Worm (Caenorhabditis elegans) whole organism, mixed stage, embryonic: ENCODE data around the gene drh-1.
A peak's percentile ranks its signal among the peaks of the same experiment; 100 is the strongest.

Source experiments
- M03D4.4 ChIP-seq: sonication (generic microtip); optimal IDR thresholded peaks from 2 replicates; lab custom pipeline; 2017; ENCODE audit warnings: mild to moderate bottlenecking, missing genetic modification characterization, missing compliant biosample characterization
- bed-3 ChIP-seq: fragments of 200-800 bp; sonication (Bioruptor generic); optimal IDR thresholded peaks from 3 replicates; lab custom pipeline; 2018; ENCODE audit warnings: mild to moderate bottlenecking, missing genetic modification characterization, moderate library complexity, missing compliant biosample characterization
- blmp-1 ChIP-seq: fragments of 150-350 bp; optimal IDR thresholded peaks from 2 replicates; lab custom pipeline; 2014; ENCODE audit warnings: missing biosample characterization, missing genetic modification characterization
- ceh-43 ChIP-seq: fragments of 200-800 bp; sonication (Bioruptor generic); optimal IDR thresholded peaks from 2 replicates; lab custom pipeline; 2018; ENCODE audit warnings: mild to moderate bottlenecking, missing genetic modification characterization, moderate library complexity, missing compliant biosample characterization
- ceh-83 ChIP-seq: fragments of 200-800 bp; sonication (Bioruptor generic); optimal IDR thresholded peaks from 2 replicates; lab custom pipeline; 2018; ENCODE audit warnings: mild to moderate bottlenecking, missing genetic modification characterization, missing compliant biosample characterization
- ces-1 ChIP-seq: fragments of 150-350 bp; optimal IDR thresholded peaks from 2 replicates; lab custom pipeline; 2014; ENCODE audit warnings: missing biosample characterization, missing genetic modification reagents, missing genetic modification characterization
- cnd-1 ChIP-seq: fragments of 200-800 bp; sonication (Bioruptor generic); optimal IDR thresholded peaks from 2 replicates; lab custom pipeline; 2018; ENCODE audit warnings: mild to moderate bottlenecking, missing genetic modification characterization, missing compliant biosample characterization
- drap-1 ChIP-seq: fragments of 200-800 bp; sonication (Bioruptor generic); optimal IDR thresholded peaks from 3 replicates; lab custom pipeline; 2018; ENCODE audit warnings: mild to moderate bottlenecking, missing genetic modification characterization, missing compliant biosample characterization
- elt-1 ChIP-seq: sonication (generic microtip); optimal IDR thresholded peaks from 2 replicates; lab custom pipeline; 2017; ENCODE audit warnings: missing genetic modification characterization, mild to moderate bottlenecking, missing compliant biosample characterization, antibody characterized with exemption, moderate library complexity, borderline replicate concordance; ENCODE audit not compliant: insufficient read depth
- elt-3 ChIP-seq: fragments of 150-350 bp; optimal IDR thresholded peaks from 2 replicates; lab custom pipeline; 2014; ENCODE audit warnings: missing biosample characterization, missing genetic modification characterization
- flh-1 ChIP-seq: fragments of 200-800 bp; sonication (Bioruptor generic); optimal IDR thresholded peaks from 2 replicates; lab custom pipeline; 2018; ENCODE audit warnings: mild to moderate bottlenecking, missing genetic modification characterization, moderate library complexity, missing compliant biosample characterization
- ham-2 ChIP-seq: fragments of 200-800 bp; sonication (Bioruptor generic); optimal IDR thresholded peaks from 2 replicates; lab custom pipeline; 2018; ENCODE audit warnings: mild to moderate bottlenecking, missing genetic modification characterization, missing compliant biosample characterization
- hlh-1 ChIP-seq: fragments of 150-350 bp; optimal IDR thresholded peaks from 2 replicates; lab custom pipeline; 2014; ENCODE audit warnings: missing biosample characterization, missing genetic modification reagents, missing genetic modification characterization
- lin-13 ChIP-seq: fragments of 150-350 bp; optimal IDR thresholded peaks from 2 replicates; lab custom pipeline; 2014; ENCODE audit warnings: missing biosample characterization, missing genetic modification characterization
- lin-32 ChIP-seq: fragments of 200-800 bp; sonication (Bioruptor generic); optimal IDR thresholded peaks from 2 replicates; lab custom pipeline; 2018; ENCODE audit warnings: mild to moderate bottlenecking, missing genetic modification characterization, missing compliant biosample characterization
- lsy-2 ChIP-seq: fragments of 150-350 bp; optimal IDR thresholded peaks from 2 replicates; lab custom pipeline; 2014; ENCODE audit warnings: missing biosample characterization, missing genetic modification characterization
- mab-5 ChIP-seq: fragments of 150-350 bp; optimal IDR thresholded peaks from 2 replicates; lab custom pipeline; 2014; ENCODE audit warnings: missing biosample characterization, missing genetic modification characterization
- mep-1 ChIP-seq: fragments of 150-350 bp; optimal IDR thresholded peaks from 2 replicates; lab custom pipeline; 2017; ENCODE audit warnings: missing biosample characterization, missing genetic modification reagents, missing genetic modification characterization, inconsistent platforms
- mls-2 ChIP-seq: sonication (generic microtip); optimal IDR thresholded peaks from 2 replicates; lab custom pipeline; 2016; ENCODE audit warnings: mild to moderate bottlenecking, missing genetic modification characterization, moderate library complexity, missing compliant biosample characterization
- nhr-12 ChIP-seq: fragments of 150-350 bp; optimal IDR thresholded peaks from 2 replicates; lab custom pipeline; 2014; ENCODE audit warnings: missing biosample characterization, missing genetic modification characterization
- nhr-2 ChIP-seq: fragments of 150-350 bp; optimal IDR thresholded peaks from 2 replicates; lab custom pipeline; 2014; ENCODE audit warnings: missing biosample characterization, missing genetic modification characterization
- nhr-237 ChIP-seq: fragments of 150-350 bp; optimal IDR thresholded peaks from 2 replicates; lab custom pipeline; 2014; ENCODE audit warnings: missing biosample characterization, missing genetic modification characterization
- nhr-28 ChIP-seq: fragments of 150-350 bp; optimal IDR thresholded peaks from 2 replicates; lab custom pipeline; 2014; ENCODE audit warnings: missing biosample characterization, missing genetic modification characterization
- nhr-76 ChIP-seq: sonication (generic microtip); optimal IDR thresholded peaks from 2 replicates; lab custom pipeline; 2017; ENCODE audit warnings: missing biosample characterization, missing genetic modification characterization
- pha-4 ChIP-seq: fragments of 150-350 bp; optimal IDR thresholded peaks from 2 replicates; lab custom pipeline; 2018; ENCODE audit warnings: missing biosample characterization, missing genetic modification reagents, missing genetic modification characterization
- sem-2 ChIP-seq: fragments of 200-800 bp; sonication (Bioruptor generic); optimal IDR thresholded peaks from 2 replicates; lab custom pipeline; 2018; ENCODE audit warnings: mild to moderate bottlenecking, missing genetic modification characterization, missing compliant biosample characterization
- snpc-4 ChIP-seq: fragments of 150-350 bp; optimal IDR thresholded peaks from 2 replicates; lab custom pipeline; 2014; ENCODE audit warnings: missing biosample characterization, missing genetic modification characterization
- sptf-1 ChIP-seq: sonication (generic microtip); optimal IDR thresholded peaks from 2 replicates; lab custom pipeline; 2017; ENCODE audit warnings: mild to moderate bottlenecking, missing genetic modification characterization, moderate library complexity, missing compliant biosample characterization
- tbx-8 ChIP-seq: fragments of 200-800 bp; sonication (Bioruptor generic); optimal IDR thresholded peaks from 2 replicates; lab custom pipeline; 2018; ENCODE audit warnings: mild to moderate bottlenecking, missing genetic modification characterization, moderate library complexity, missing compliant biosample characterization
- unc-120 ChIP-seq: sonication (generic microtip); optimal IDR thresholded peaks from 2 replicates; lab custom pipeline; 2017; ENCODE audit warnings: missing genetic modification characterization, missing compliant biosample characterization; ENCODE audit not compliant: poor library complexity, severe bottlenecking
- unc-39 ChIP-seq: fragments of 150-350 bp; optimal IDR thresholded peaks from 2 replicates; lab custom pipeline; 2014; ENCODE audit warnings: missing biosample characterization, missing genetic modification characterization
- unc-62 ChIP-seq: fragments of 150-350 bp; optimal IDR thresholded peaks from 2 replicates; lab custom pipeline; 2014; ENCODE audit warnings: missing biosample characterization, missing genetic modification reagents, missing genetic modification characterization
- zip-8 ChIP-seq: fragments of 150-350 bp; optimal IDR thresholded peaks from 2 replicates; lab custom pipeline; 2014; ENCODE audit warnings: missing biosample characterization, missing genetic modification characterization
- ztf-11 ChIP-seq: fragments of 150-350 bp; optimal IDR thresholded peaks from 2 replicates; lab custom pipeline; 2014; ENCODE audit warnings: missing biosample characterization, missing genetic modification characterization

drh-1 gene

ce11 chrIV:6646905-6647304 is 33.8 kb upstream of the drh-1 start:
- TF ChIP-seq nhr-237 (tag; lab: Kevin White, UChicago) (no peak), nhr-12 (no peak), nhr-28 (tag; lab: Kevin White, UChicago) (no peak), nhr-2 (tag; lab: Kevin White, UChicago) (no peak), unc-39 (no peak), unc-120 (tag; lab: Kevin White, UChicago) (no peak), lsy-2 (tag; lab: Kevin White, UChicago) (peak; percentile 27), nhr-76 (tag; lab: Kevin White, UChicago) (no peak), elt-1 (no peak), mab-5 (tag; lab: Kevin White, UChicago) (no peak), lin-13 (no peak), sptf-1 (no peak), flh-1 (GFP tag; lab: Kevin White, UChicago) (no peak), bed-3 (no peak), lin-32 (no peak), cnd-1 (tag; lab: Kevin White, UChicago) (no peak), hlh-1 (tag; lab: Kevin White, UChicago) (no peak), ceh-43 (GFP tag; lab: Kevin White, UChicago) (peak; percentile 70), drap-1 (GFP tag; lab: Kevin White, UChicago) (no peak), zip-8 (no peak), ztf-11 (tag; lab: Kevin White, UChicago) (no peak), ham-2 (no peak), sem-2 (no peak), snpc-4 (tag; lab: Kevin White, UChicago) (no peak), tbx-8 (no peak), ces-1 (peak; percentile 28)
- TF ChIP-seq, all 35 proteins: peak for 3

- TF ChIP-seq elt-3 (tag; lab: Kevin White, UChicago) (no peak), ceh-83 (GFP tag; lab: Kevin White, UChicago) (no peak), snpc-4 (tag; lab: Kevin White, UChicago) (no peak), ces-1 (peak; percentile 89), lsy-2 (tag; lab: Kevin White, UChicago) (peak; percentile 74), unc-39 (peak; percentile 79), nhr-2 (tag; lab: Kevin White, UChicago) (peak; percentile 21), M03D4.4 (peak; percentile 28), unc-62 (peak; percentile 88), sptf-1 (peak; percentile 58), bed-3 (no peak), ceh-43 (GFP tag; lab: Kevin White, UChicago) (peak; percentile 34), nhr-76 (tag; lab: Kevin White, UChicago) (no peak), unc-120 (tag; lab: Kevin White, UChicago) (peak; percentile 100), mab-5 (tag; lab: Kevin White, UChicago) (peak; percentile 73), lin-32 (peak; percentile 7), hlh-1 (tag; lab: Kevin White, UChicago) (peak; percentile 90), pha-4 (tag; lab: Kevin White, UChicago) (peak; percentile 93), lin-13 (no peak), mls-2 (peak; percentile 79), blmp-1 (peak; percentile 29), nhr-28 (tag; lab: Kevin White, UChicago) (no peak), sem-2 (no peak), elt-1 (no peak), cnd-1 (tag; lab: Kevin White, UChicago) (peak; percentile 58), drap-1 (GFP tag; lab: Kevin White, UChicago) (peak; percentile 65), ztf-11 (tag; lab: Kevin White, UChicago) (peak; percentile 82), mep-1 (tag; lab: Kevin White, UChicago) (peak; percentile 44), ham-2 (peak; percentile 96), nhr-237 (tag; lab: Kevin White, UChicago) (peak; percentile 59)
These were observed 32.9 kb upstream of the drh-1 start, which contains the start of gene hil-7 for ce11 chrIV:6645867-6646655. hil-7 (plus strand) TSS chrIV:6646312.

- no peak for TF ChIP-seq elt-3 (tag; lab: Kevin White, UChicago)
- TF ChIP-seq flh-1 (GFP tag; lab: Kevin White, UChicago) = no peak
- TF ChIP-seq snpc-4 (tag; lab: Kevin White, UChicago) = no peak
These were observed 26.7 kb upstream of the drh-1 start, which contains the start of gene C01B10.6 for ce11 chrIV:6639880-6640279. C01B10.6 (plus strand) TSS chrIV:6640180.
